Fruit fly (Drosophila melanogaster) whole organism, prepupa: ENCODE measurements around the gene CG11550.

Source experiments
- Hr38 ChIP-seq: sonication (Bioruptor generic); optimal IDR thresholded peaks from 2 replicates; lab custom pipeline; 2016; ENCODE audit warnings: missing biosample characterization, missing genetic modification characterization
- acj6 ChIP-seq: fragments of 200-800 bp; sonication (Bioruptor generic); optimal IDR thresholded peaks from 3 replicates; lab custom pipeline; 2016; ENCODE audit warnings: missing biosample characterization, missing genetic modification characterization
- fd85E ChIP-seq: fragments of 200-800 bp; sonication (Bioruptor generic); optimal IDR thresholded peaks from 3 replicates; lab custom pipeline; 2016; ENCODE audit warnings: missing biosample characterization, missing genetic modification characterization

DNA sequence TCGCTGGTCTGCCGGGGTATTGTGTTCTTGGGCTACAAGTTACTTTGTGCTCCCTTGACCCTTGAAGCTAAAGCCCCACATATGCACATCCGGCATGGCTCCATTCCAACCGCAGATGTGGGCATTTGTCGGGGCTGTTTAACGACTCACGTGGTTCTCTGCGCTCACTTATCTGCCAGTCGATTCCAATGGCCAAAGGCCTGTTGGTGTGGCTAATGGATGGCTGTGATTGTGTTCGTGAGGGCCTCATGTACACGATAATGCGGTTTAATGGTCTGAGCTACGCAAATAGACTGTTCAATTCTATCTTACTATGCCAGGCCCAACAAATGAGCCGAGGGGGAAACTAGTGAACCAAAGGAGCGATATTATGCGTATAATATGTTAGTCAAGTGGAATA is 7.0 kb downstream of the CG11550 start:
- TF ChIP-seq fd85E (no peak), acj6 (GFP tag; lab: Kevin White, UChicago) (no peak), Hr38 (GFP tag; lab: Kevin White, UChicago) (no peak)
